Worm (Caenorhabditis elegans): Measurements from ENCODE around the gene him-18.

him-18 gene

DNA sequence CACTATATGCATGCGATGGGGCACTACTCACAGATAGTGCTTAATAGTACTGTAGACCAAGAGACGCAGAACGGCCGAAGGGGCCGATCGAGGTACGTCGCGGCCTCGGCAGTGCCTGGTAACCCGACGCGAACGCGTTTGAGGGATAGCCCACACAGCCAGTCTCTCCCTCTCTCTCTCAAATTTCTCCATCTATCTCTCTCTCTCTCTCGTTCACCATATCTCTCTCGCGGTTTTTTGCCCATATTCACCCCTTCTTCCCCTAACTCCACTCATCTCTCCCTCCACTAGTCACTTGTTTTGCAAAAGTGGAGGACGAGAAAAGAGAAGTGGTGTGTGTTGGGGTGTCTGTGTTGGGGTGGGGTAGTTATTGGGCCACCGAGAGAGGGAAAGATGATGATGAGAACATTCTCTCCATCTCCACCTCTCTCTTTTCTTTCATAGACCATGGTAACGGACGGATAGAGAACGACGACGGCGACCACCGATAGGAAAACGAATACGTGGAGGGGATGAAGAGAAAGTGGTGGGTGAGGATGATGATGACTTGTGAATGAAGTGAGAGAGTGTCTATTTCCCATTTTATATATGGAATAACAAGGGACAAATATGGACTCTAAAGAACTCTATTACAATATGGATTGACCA lies 48.1 kb downstream of the him-18 start (continued):
- TF ChIP-seq lin-39 (tag; optimal IDR thresholded peaks at IDR 0.05) (no peak), crh-2 (tag; optimal IDR thresholded peaks at IDR 0.05) (peak; percentile 25), unc-62 (GFP tag; optimal IDR thresholded peaks at IDR 0.05) (no peak), mdl-1 (tag; optimal IDR thresholded peaks at IDR 0.05) (peak; percentile 5 to 15)

ce11 chrIII:4665272-4665671 lies 49.7 kb downstream of the him-18 start, which contains the start of gene T23F11.4:
TSS of gene T23F11.4 (minus strand) at chrIII:4665372.
- no peak for TF ChIP-seq alr-1 (tag; optimal IDR thresholded peaks at IDR 0.05)
- TF ChIP-seq nhr-129 (tag; optimal IDR thresholded peaks at IDR 0.05) = no peak
- no peak for TF ChIP-seq ceh-16 (tag; optimal IDR thresholded peaks at IDR 0.05)
- no peak for TF ChIP-seq nhr-77 (tag; optimal IDR thresholded peaks at IDR 0.05)
- TF ChIP-seq nhr-23 (tag; optimal IDR thresholded peaks at IDR 0.05) = no peak
- TF ChIP-seq gmeb-1 (tag; optimal IDR thresholded peaks at IDR 0.05) = no peak
- no peak for TF ChIP-seq sem-4 (tag; optimal IDR thresholded peaks at IDR 0.05)
- no peak for TF ChIP-seq F13H6.1 (tag; optimal IDR thresholded peaks at IDR 0.05)
- TF ChIP-seq ztf-1 (GFP tag; conservative IDR thresholded peaks at IDR 0.05) = no peak
- TF ChIP-seq ztf-4 (tag; optimal IDR thresholded peaks at IDR 0.05) = no peak
- no peak for TF ChIP-seq unc-55 (GFP tag; optimal IDR thresholded peaks at IDR 0.05)
- TF ChIP-seq elt-3 (tag; optimal IDR thresholded peaks at IDR 0.05) = no peak
- TF ChIP-seq nhr-25 (tag; optimal IDR thresholded peaks at IDR 0.05) = no peak
- TF ChIP-seq mab-5 (tag; optimal IDR thresholded peaks at IDR 0.05) = no peak
- no peak for TF ChIP-seq R02D3.7 (tag; optimal IDR thresholded peaks at IDR 0.05)
- TF ChIP-seq skn-1 (tag; optimal IDR thresholded peaks at IDR 0.05) = no peak
- no peak for TF ChIP-seq peb-1 (tag; optimal IDR thresholded peaks at IDR 0.05)
- TF ChIP-seq C34F6.9 (tag; optimal IDR thresholded peaks at IDR 0.05) = no peak
- no peak for TF ChIP-seq egl-27 (tag; optimal IDR thresholded peaks at IDR 0.05)
- no peak for TF ChIP-seq ztf-11 (tag; optimal IDR thresholded peaks at IDR 0.05)

Data from whole organism, L2 larva.